Fruit fly (Drosophila melanogaster) whole organism, prepupa: Measurements from ENCODE around the gene U4-U6-60K.

Experiments used
- CG11902 ChIP-seq: fragments of 200-800 bp; sonication (Bioruptor generic); optimal IDR thresholded peaks from 3 replicates; lab custom pipeline; 2016; ENCODE audit warnings: missing biosample characterization, missing genetic modification characterization
- CG1621 ChIP-seq: fragments of 200-800 bp; sonication (Bioruptor generic); optimal IDR thresholded peaks from 3 replicates; lab custom pipeline; 2018; ENCODE audit warnings: missing biosample characterization, mild to moderate bottlenecking, missing genetic modification characterization
- CG16779 ChIP-seq: fragments of 200-800 bp; sonication (Bioruptor generic); optimal IDR thresholded peaks from 3 replicates; lab custom pipeline; 2017; ENCODE audit warnings: missing biosample characterization, mild to moderate bottlenecking, missing genetic modification characterization
- CG3032 ChIP-seq: fragments of 200-800 bp; optimal IDR thresholded peaks from 2 replicates; lab custom pipeline; 2019; ENCODE audit warnings: missing biosample characterization, mild to moderate bottlenecking, missing genetic modification characterization, moderate library complexity
- CG31627 ChIP-seq: fragments of 200-800 bp; sonication (Bioruptor generic); optimal IDR thresholded peaks from 3 replicates; lab custom pipeline; 2016; ENCODE audit warnings: missing biosample characterization, missing genetic modification characterization
- CG8632 ChIP-seq: fragments of 200-800 bp; sonication (Bioruptor generic); optimal IDR thresholded peaks from 3 replicates; lab custom pipeline; 2016; ENCODE audit warnings: missing biosample characterization, missing genetic modification characterization
- Eip93F ChIP-seq: fragments of 200-800 bp; sonication (Bioruptor generic); optimal IDR thresholded peaks from 2 replicates; lab custom pipeline; 2016; ENCODE audit warnings: missing biosample characterization, mild to moderate bottlenecking, missing genetic modification characterization
- acj6 ChIP-seq: fragments of 200-800 bp; sonication (Bioruptor generic); optimal IDR thresholded peaks from 3 replicates; lab custom pipeline; 2016; ENCODE audit warnings: missing biosample characterization, missing genetic modification characterization
- net ChIP-seq: fragments of 200-800 bp; sonication (Bioruptor generic); optimal IDR thresholded peaks from 3 replicates; lab custom pipeline; 2016; ENCODE audit warnings: missing biosample characterization, missing genetic modification characterization
- spab ChIP-seq: fragments of 200-800 bp; sonication (Bioruptor generic); optimal IDR thresholded peaks from 2 replicates; lab custom pipeline; 2017; ENCODE audit warnings: missing biosample characterization, mild to moderate bottlenecking, missing genetic modification characterization, missing genetic modification reagents
- svp ChIP-seq: fragments of 200-800 bp; sonication (Bioruptor generic); peaks from one replicate; lab custom pipeline; 2016; ENCODE audit warnings: missing biosample characterization, missing genetic modification characterization

dm6 chr3L:17557215-17557904 lies 43.6 kb upstream of the U4-U6-60K start, which contains the start of gene CycT:
- TF ChIP-seq acj6 (GFP tag; lab: Kevin White, UChicago) (no peak), CG16779 (no peak), spab (GFP tag; lab: Kevin White, UChicago) (no peak), CG31627 (GFP tag; lab: Kevin White, UChicago) (no peak), CG11902 (no peak), CG8632 (no peak), CG3032 (tag; lab: Kevin White, UChicago) (no peak), svp (GFP tag; lab: Kevin White, UChicago) (no peak), CG1621 (tag; lab: Kevin White, UChicago) (no peak), net (GFP tag; lab: Kevin White, UChicago) (no peak), Eip93F (GFP tag; lab: Kevin White, UChicago) (no peak)
